Worm (Caenorhabditis elegans): Measurements from ENCODE around the gene hlh-11.

hlh-11 gene

ce11 chrIII:9619079-9619761 is at the start of gene hlh-11:
hlh-11 (plus strand) TSS chrIII:9619711.
- TF ChIP-seq elt-3 (tag; optimal IDR thresholded peaks at IDR 0.05): no peak
- no peak for TF ChIP-seq ceh-43 (GFP tag; optimal IDR thresholded peaks at IDR 0.05)
- no peak for TF ChIP-seq zip-8 (tag; optimal IDR thresholded peaks at IDR 0.05)
- no peak for TF ChIP-seq bed-3 (GFP tag; optimal IDR thresholded peaks at IDR 0.05)
- no peak for TF ChIP-seq nhr-2 (tag; optimal IDR thresholded peaks at IDR 0.05)
- no peak for TF ChIP-seq sem-2 (GFP tag; optimal IDR thresholded peaks at IDR 0.05)
- peak; percentile 20 for TF ChIP-seq unc-62 (GFP tag; optimal IDR thresholded peaks at IDR 0.05)
- TF ChIP-seq ceh-39 (tag; optimal IDR thresholded peaks at IDR 0.05): no peak
- no peak for TF ChIP-seq nhr-28 (tag; optimal IDR thresholded peaks at IDR 0.05)
- TF ChIP-seq M03D4.4 (tag; optimal IDR thresholded peaks at IDR 0.05): no peak
- TF ChIP-seq nhr-237 (tag; optimal IDR thresholded peaks at IDR 0.05): peak; percentile 45
- TF ChIP-seq lin-13 (tag; optimal IDR thresholded peaks at IDR 0.05): peak; percentile 19
- TF ChIP-seq mep-1 (tag; optimal IDR thresholded peaks at IDR 0.05): peak; percentile 8
- TF ChIP-seq mls-2 (tag; optimal IDR thresholded peaks at IDR 0.05): peak; percentile 23
- no peak for TF ChIP-seq drap-1 (GFP tag; optimal IDR thresholded peaks at IDR 0.05)
- peak; percentile 58 for TF ChIP-seq ces-1 (GFP tag; optimal IDR thresholded peaks at IDR 0.05)
- TF ChIP-seq pha-4 (tag; optimal IDR thresholded peaks at IDR 0.05): no peak
- TF ChIP-seq nhr-76 (tag; optimal IDR thresholded peaks at IDR 0.05): no peak
- TF ChIP-seq unc-39 (tag; optimal IDR thresholded peaks at IDR 0.05): no peak
- peak; percentile 32 for TF ChIP-seq flh-1 (GFP tag; optimal IDR thresholded peaks at IDR 0.05)
- peak; percentile 96 for TF ChIP-seq unc-120 (tag; optimal IDR thresholded peaks at IDR 0.05; ENCODE audit: poor library complexity, severe bottlenecking)
- no peak for TF ChIP-seq nhr-12 (tag; optimal IDR thresholded peaks at IDR 0.05)
- TF ChIP-seq tbx-8 (GFP tag; optimal IDR thresholded peaks at IDR 0.05): no peak
- TF ChIP-seq hlh-1 (tag; optimal IDR thresholded peaks at IDR 0.05): peak; percentile 25
- TF ChIP-seq ceh-83 (GFP tag; optimal IDR thresholded peaks at IDR 0.05): no peak
- TF ChIP-seq ham-2 (GFP tag; optimal IDR thresholded peaks at IDR 0.05): no peak
- peak; percentile 35 for TF ChIP-seq lsy-2 (tag; optimal IDR thresholded peaks at IDR 0.05)

ce11 chrIII:9570869-9571268 is 48.6 kb upstream of the hlh-11 start:
- TF ChIP-seq hlh-1 (tag; optimal IDR thresholded peaks at IDR 0.05) (no peak), nhr-237 (tag; optimal IDR thresholded peaks at IDR 0.05) (no peak), nhr-12 (tag; optimal IDR thresholded peaks at IDR 0.05) (no peak), snpc-4 (tag; optimal IDR thresholded peaks at IDR 0.05) (no peak)

ce11 chrIII:9580039-9580891 is 39.2 kb upstream of the hlh-11 start, which contains the start of gene ced-7:
ced-7 (minus strand) TSS chrIII:9580089.
- no peak for TF ChIP-seq elt-3 (tag; optimal IDR thresholded peaks at IDR 0.05)
- TF ChIP-seq mep-1 (tag; optimal IDR thresholded peaks at IDR 0.05): peak; percentile 35
- TF ChIP-seq snpc-4 (tag; optimal IDR thresholded peaks at IDR 0.05): no peak
- TF ChIP-seq zip-8 (tag; optimal IDR thresholded peaks at IDR 0.05): no peak
- no peak for TF ChIP-seq mab-5 (tag; optimal IDR thresholded peaks at IDR 0.05)
- TF ChIP-seq ces-1 (GFP tag; optimal IDR thresholded peaks at IDR 0.05): peak; percentile 11

- no peak for TF ChIP-seq cnd-1 (tag; optimal IDR thresholded peaks at IDR 0.05)
- TF ChIP-seq pha-4 (tag; optimal IDR thresholded peaks at IDR 0.05): no peak
- TF ChIP-seq mep-1 (tag; optimal IDR thresholded peaks at IDR 0.05): no peak
- TF ChIP-seq ztf-11 (tag; optimal IDR thresholded peaks at IDR 0.05): no peak
- TF ChIP-seq mab-5 (tag; optimal IDR thresholded peaks at IDR 0.05): no peak
- TF ChIP-seq bed-3 (GFP tag; optimal IDR thresholded peaks at IDR 0.05): no peak
- TF ChIP-seq sptf-1 (tag; optimal IDR thresholded peaks at IDR 0.05): no peak
- TF ChIP-seq unc-39 (tag; optimal IDR thresholded peaks at IDR 0.05): no peak
- no peak for TF ChIP-seq nhr-2 (tag; optimal IDR thresholded peaks at IDR 0.05)
- no peak for TF ChIP-seq unc-62 (GFP tag; optimal IDR thresholded peaks at IDR 0.05)
- TF ChIP-seq unc-120 (tag; optimal IDR thresholded peaks at IDR 0.05; ENCODE audit: poor library complexity, severe bottlenecking): no peak
- TF ChIP-seq blmp-1 (tag; optimal IDR thresholded peaks at IDR 0.05): no peak
- TF ChIP-seq tbx-8 (GFP tag; optimal IDR thresholded peaks at IDR 0.05): no peak
- no peak for TF ChIP-seq lsy-2 (tag; optimal IDR thresholded peaks at IDR 0.05)
- TF ChIP-seq nhr-237 (tag; optimal IDR thresholded peaks at IDR 0.05): no peak
- TF ChIP-seq ham-2 (GFP tag; optimal IDR thresholded peaks at IDR 0.05): no peak
These were observed 37.3 kb upstream of the hlh-11 start, which contains the start of gene C48B4.3 for ce11 chrIII:9582240-9582639. C48B4.3 (minus strand) TSS chrIII:9582388.

All from whole organism, mixed stage, embryonic.